Worm (Caenorhabditis elegans): ENCODE measurements around the gene taf-10.

ce11 chrV:4676092-4676491 is 10.8 kb upstream of the taf-10 start, which contains the start of gene K03B4.6:
- TF ChIP-seq nhr-12 (tag; optimal IDR thresholded peaks at IDR 0.05): no peak
- no peak for TF ChIP-seq unc-62 (GFP tag; optimal IDR thresholded peaks at IDR 0.05)
- TF ChIP-seq pqm-1 (tag; optimal IDR thresholded peaks at IDR 0.05): no peak
- TF ChIP-seq lir-3 (tag; optimal IDR thresholded peaks at IDR 0.05; ENCODE audit: poor library complexity): no peak
- no peak for TF ChIP-seq unc-130 (tag; optimal IDR thresholded peaks at IDR 0.05)
- TF ChIP-seq nhr-77 (tag; optimal IDR thresholded peaks at IDR 0.05): no peak
- no peak for TF ChIP-seq C34B4.2 (tag; optimal IDR thresholded peaks at IDR 0.05)
- no peak for TF ChIP-seq pax-3 (tag; optimal IDR thresholded peaks at IDR 0.05)
- no peak for TF ChIP-seq nhr-11 (tag; optimal IDR thresholded peaks at IDR 0.05)
- no peak for TF ChIP-seq mdl-1 (tag; optimal IDR thresholded peaks at IDR 0.05)

All from whole organism, L1 larva.